Worm (Caenorhabditis elegans) whole organism, L1 larva: ENCODE results near the gene C34F6.5.
A peak's percentile ranks its signal among the peaks of the same experiment; 100 is the strongest.

Source experiments
- C16A3.4 ChIP-seq: fragments of 150-350 bp; optimal IDR thresholded peaks from 2 replicates; lab custom pipeline; 2014; ENCODE audit warnings: missing biosample characterization, missing genetic modification characterization
- C34B4.2 ChIP-seq: sonication (generic microtip); optimal IDR thresholded peaks from 2 replicates; lab custom pipeline; 2017; ENCODE audit warnings: mild to moderate bottlenecking, missing genetic modification characterization, missing compliant biosample characterization
- F16B12.6 ChIP-seq: fragments of 150-350 bp; optimal IDR thresholded peaks from 2 replicates; lab custom pipeline; 2014; ENCODE audit warnings: missing biosample characterization, missing genetic modification characterization
- Y116A8C.19 ChIP-seq: sonication (generic microtip); optimal IDR thresholded peaks from 2 replicates; lab custom pipeline; 2016; ENCODE audit warnings: missing compliant biosample characterization, missing genetic modification characterization, borderline replicate concordance
- ama-1 ChIP-seq: fragments of 150-350 bp; optimal IDR thresholded peaks from 2 replicates; lab custom pipeline; 2014
- blmp-1 ChIP-seq: fragments of 150-350 bp; optimal IDR thresholded peaks from 2 replicates; lab custom pipeline; 2014; ENCODE audit warnings: missing biosample characterization, missing genetic modification characterization
- ceh-63 ChIP-seq: fragments of 200-800 bp; sonication (Bioruptor generic); optimal IDR thresholded peaks from 2 replicates; lab custom pipeline; 2018; ENCODE audit warnings: mild to moderate bottlenecking, missing genetic modification characterization, missing compliant biosample characterization
- ceh-8 ChIP-seq: fragments of 200-800 bp; sonication (Bioruptor generic); optimal IDR thresholded peaks from 2 replicates; lab custom pipeline; 2018; ENCODE audit warnings: mild to moderate bottlenecking, missing genetic modification characterization, moderate library complexity, missing compliant biosample characterization
- ceh-82 ChIP-seq, 3 experiments: fragments of 150-350 bp in 1 of 3; sonication (generic microtip) in 2 of 3; optimal IDR thresholded peaks; 2 replicates each; lab custom pipeline; 2014 to 2017; ENCODE audit warnings: missing biosample characterization in 3 of 3, missing genetic modification characterization in 3 of 3
- ceh-90 ChIP-seq: sonication (generic microtip); optimal IDR thresholded peaks from 2 replicates; lab custom pipeline; 2016; ENCODE audit warnings: missing genetic modification characterization, missing compliant biosample characterization
- dpl-1 ChIP-seq, 3 experiments: fragments of 150-350 bp in 2 of 3; sonication (generic microtip) in 1 of 3; optimal IDR thresholded peaks; 2 replicates each; lab custom pipeline; 2014 to 2017; ENCODE audit warnings: missing biosample characterization in 3 of 3, missing genetic modification characterization in 3 of 3, missing genetic modification reagents in 3 of 3
- dsc-1 ChIP-seq: sonication (generic microtip); optimal IDR thresholded peaks from 2 replicates; lab custom pipeline; 2016; ENCODE audit warnings: mild to moderate bottlenecking, missing genetic modification characterization, missing compliant biosample characterization
- efl-1 ChIP-seq, 4 experiments: fragments of 150-350 bp; optimal IDR thresholded peaks in 3 of 4; peaks in 1 of 4; 1 replicate in 1 of 4; 2 replicates in 3 of 4; lab custom pipeline; 2014; ENCODE audit warnings: missing biosample characterization in 2 of 4, missing genetic modification characterization in 2 of 4, missing genetic modification reagents in 2 of 4
- elt-2 ChIP-seq: sonication (generic microtip); optimal IDR thresholded peaks from 2 replicates; lab custom pipeline; 2016; ENCODE audit warnings: missing genetic modification characterization, mild to moderate bottlenecking, inconsistent platforms, missing compliant biosample characterization, missing genetic modification reagents
- elt-3 ChIP-seq, 6 experiments: fragments of 150-350 bp in 1 of 6; sonication (generic microtip); optimal IDR thresholded peaks; 2 replicates each; lab custom pipeline; 2017 to 2018; ENCODE audit warnings: missing biosample characterization in 6 of 6, missing genetic modification characterization in 6 of 6, inconsistent platforms in 1 of 6
- ets-5 ChIP-seq: fragments of 200-800 bp; sonication (Bioruptor generic); IDR thresholded peaks from 2 replicates; pipeline ENCODE4 v1.3.6; 2022; ENCODE audit warnings: missing genetic modification characterization, missing compliant biosample characterization
- fkh-10 ChIP-seq: sonication (generic microtip); optimal IDR thresholded peaks from 2 replicates; lab custom pipeline; 2017; ENCODE audit warnings: missing biosample characterization, missing genetic modification reagents, missing genetic modification characterization
- fkh-4 ChIP-seq: sonication (generic microtip); optimal IDR thresholded peaks from 2 replicates; lab custom pipeline; 2016; ENCODE audit warnings: missing compliant biosample characterization, missing genetic modification characterization, borderline replicate concordance
- fkh-8 ChIP-seq: sonication (generic microtip); optimal IDR thresholded peaks from 2 replicates; lab custom pipeline; 2016; ENCODE audit warnings: mild to moderate bottlenecking, missing genetic modification characterization, missing compliant biosample characterization
- fos-1 ChIP-seq: fragments of 150-350 bp; optimal IDR thresholded peaks from 2 replicates; lab custom pipeline; 2014; ENCODE audit warnings: missing biosample characterization, missing genetic modification characterization
- grh-1 ChIP-seq: fragments of 200-800 bp; sonication (Bioruptor generic); IDR thresholded peaks from 2 replicates; pipeline ENCODE4 v1.3.6; 2022; ENCODE audit warnings: missing genetic modification reagents, missing genetic modification characterization, missing compliant biosample characterization
- hlh-4 ChIP-seq: sonication (generic microtip); optimal IDR thresholded peaks from 2 replicates; lab custom pipeline; 2016; ENCODE audit warnings: mild to moderate bottlenecking, missing genetic modification characterization, missing compliant biosample characterization
- hpl-2 ChIP-seq: fragments of 150-350 bp; optimal IDR thresholded peaks from 2 replicates; lab custom pipeline; 2014; ENCODE audit warnings: missing biosample characterization, missing genetic modification reagents, missing genetic modification characterization
- isw-1 ChIP-seq: fragments of 200-800 bp; sonication (Bioruptor generic); IDR thresholded peaks from 2 replicates; pipeline ENCODE4 v1.3.6; 2022; ENCODE audit warnings: missing genetic modification characterization, missing compliant biosample characterization
- jun-1 ChIP-seq: fragments of 150-350 bp; optimal IDR thresholded peaks from 2 replicates; lab custom pipeline; 2014; ENCODE audit warnings: missing biosample characterization, missing genetic modification reagents, missing genetic modification characterization
- lin-13 ChIP-seq: fragments of 150-350 bp; optimal IDR thresholded peaks from 2 replicates; lab custom pipeline; 2014; ENCODE audit warnings: missing biosample characterization, missing genetic modification reagents, missing genetic modification characterization
- lin-15B ChIP-seq: fragments of 150-350 bp; sonication (generic microtip); optimal IDR thresholded peaks from 3 replicates; lab custom pipeline; 2014; ENCODE audit warnings: missing biosample characterization, missing genetic modification characterization
- lin-35 ChIP-seq, 2 experiments: fragments of 150-350 bp; optimal IDR thresholded peaks; 2 replicates each; lab custom pipeline; 2014; ENCODE audit warnings: missing biosample characterization in 2 of 2, missing genetic modification characterization in 2 of 2, missing genetic modification reagents in 2 of 2
- lin-39 ChIP-seq: fragments of 150-350 bp; optimal IDR thresholded peaks from 2 replicates; lab custom pipeline; 2014; ENCODE audit warnings: missing biosample characterization, missing genetic modification reagents, missing genetic modification characterization
- lir-3 ChIP-seq: sonication (generic microtip); optimal IDR thresholded peaks from 2 replicates; lab custom pipeline; 2016; ENCODE audit warnings: mild to moderate bottlenecking, missing genetic modification characterization, moderate library complexity, missing compliant biosample characterization; ENCODE audit not compliant: poor library complexity
- mdl-1 ChIP-seq, 2 experiments: fragments of 150-350 bp; optimal IDR thresholded peaks; 2 replicates each; lab custom pipeline; 2014 to 2017; ENCODE audit warnings: missing biosample characterization in 2 of 2, missing genetic modification characterization in 2 of 2, inconsistent platforms in 1 of 2
- mep-1 ChIP-seq: fragments of 150-350 bp; optimal IDR thresholded peaks from 2 replicates; lab custom pipeline; 2014; ENCODE audit warnings: missing biosample characterization, missing genetic modification characterization
- nhr-19 ChIP-seq: fragments of 200-800 bp; sonication (Bioruptor generic); conservative IDR thresholded peaks from 2 replicates; pipeline ENCODE4 v1.3.6; 2022; ENCODE audit warnings: missing genetic modification characterization, missing compliant biosample characterization
- nhr-20 ChIP-seq: sonication (generic microtip); optimal IDR thresholded peaks from 2 replicates; lab custom pipeline; 2016; ENCODE audit warnings: mild to moderate bottlenecking, missing genetic modification characterization, missing compliant biosample characterization
- nhr-237 ChIP-seq: fragments of 150-350 bp; optimal IDR thresholded peaks from 2 replicates; lab custom pipeline; 2014; ENCODE audit warnings: missing biosample characterization, missing genetic modification characterization
- nhr-28 ChIP-seq: fragments of 150-350 bp; optimal IDR thresholded peaks from 2 replicates; lab custom pipeline; 2014; ENCODE audit warnings: missing biosample characterization, missing genetic modification characterization
- nhr-47 ChIP-seq: sonication (generic microtip); optimal IDR thresholded peaks from 2 replicates; lab custom pipeline; 2016; ENCODE audit warnings: mild to moderate bottlenecking, missing genetic modification characterization, moderate library complexity, missing compliant biosample characterization
- nhr-71 ChIP-seq: sonication (generic microtip); optimal IDR thresholded peaks from 2 replicates; lab custom pipeline; 2016; ENCODE audit warnings: mild to moderate bottlenecking, missing genetic modification characterization, moderate library complexity, missing compliant biosample characterization
- nhr-77 ChIP-seq: fragments of 150-350 bp; optimal IDR thresholded peaks from 2 replicates; lab custom pipeline; 2014; ENCODE audit warnings: missing biosample characterization, missing genetic modification characterization
- nhr-84 ChIP-seq: sonication (generic microtip); optimal IDR thresholded peaks from 2 replicates; lab custom pipeline; 2017; ENCODE audit warnings: missing biosample characterization, missing genetic modification characterization
- nhr-90 ChIP-seq: sonication (generic microtip); optimal IDR thresholded peaks from 2 replicates; lab custom pipeline; 2016; ENCODE audit warnings: mild to moderate bottlenecking, missing genetic modification characterization, missing compliant biosample characterization; ENCODE audit not compliant: poor library complexity
- pqm-1 ChIP-seq: sonication (generic microtip); optimal IDR thresholded peaks from 3 replicates; lab custom pipeline; 2017; ENCODE audit warnings: missing biosample characterization, missing genetic modification characterization
- rnt-1 ChIP-seq: sonication (generic microtip); optimal IDR thresholded peaks from 2 replicates; lab custom pipeline; 2016; ENCODE audit warnings: mild to moderate bottlenecking, missing genetic modification characterization, moderate library complexity, missing compliant biosample characterization
- skn-1 ChIP-seq: fragments of 150-350 bp; optimal IDR thresholded peaks from 2 replicates; lab custom pipeline; 2014; ENCODE audit warnings: missing biosample characterization, missing genetic modification characterization
- snpc-4 ChIP-seq: fragments of 150-350 bp; optimal IDR thresholded peaks from 2 replicates; lab custom pipeline; 2014; ENCODE audit warnings: missing biosample characterization, missing genetic modification characterization
- snu-23 ChIP-seq: sonication (generic microtip); optimal IDR thresholded peaks from 2 replicates; lab custom pipeline; 2016; ENCODE audit warnings: missing genetic modification characterization, missing compliant biosample characterization
- tbx-2 ChIP-seq: sonication (generic microtip); optimal IDR thresholded peaks from 2 replicates; lab custom pipeline; 2016; ENCODE audit warnings: missing genetic modification characterization, missing compliant biosample characterization
- tlp-1 ChIP-seq: fragments of 150-350 bp; optimal IDR thresholded peaks from 2 replicates; lab custom pipeline; 2014; ENCODE audit warnings: missing biosample characterization, missing genetic modification characterization
- unc-30 ChIP-seq: sonication (generic microtip); optimal IDR thresholded peaks from 2 replicates; lab custom pipeline; 2017; ENCODE audit warnings: missing biosample characterization, missing genetic modification characterization
- unc-62 ChIP-seq: fragments of 150-350 bp; optimal IDR thresholded peaks from 2 replicates; lab custom pipeline; 2014; ENCODE audit warnings: missing biosample characterization, missing genetic modification reagents, missing genetic modification characterization
- unc-98 ChIP-seq: fragments of 200-800 bp; sonication (Bioruptor generic); IDR thresholded peaks from 2 replicates; pipeline ENCODE4 v1.3.6; 2022; ENCODE audit warnings: missing genetic modification characterization, missing compliant biosample characterization
- vab-15 ChIP-seq: sonication (generic microtip); optimal IDR thresholded peaks from 2 replicates; lab custom pipeline; 2017; ENCODE audit warnings: missing genotype, mild to moderate bottlenecking, missing genetic modification characterization, missing compliant biosample characterization
- ztf-11 ChIP-seq, 2 experiments: sonication (generic microtip); optimal IDR thresholded peaks; 2 replicates each; lab custom pipeline; 2016 to 2017; ENCODE audit warnings: missing genetic modification characterization in 2 of 2, missing biosample characterization in 1 of 2, missing compliant biosample characterization in 1 of 2

C34F6.5 gene

ce11 chrX:11206953-11207352 lies 1.7 kb downstream of the C34F6.5 start, which contains the start of gene hst-2:
hst-2 (minus strand) TSS chrX:11207155.
- peak; percentile 70 for TF ChIP-seq skn-1
- no peak for TF ChIP-seq hlh-4 (tag; lab: Kevin White, UChicago)
- TF ChIP-seq grh-1, result peak; percentile 94
- peak; percentile 83 for TF ChIP-seq blmp-1 (tag; lab: Kevin White, UChicago)
- TF ChIP-seq vab-15 (tag; lab: Kevin White, UChicago), result no peak
- no peak for TF ChIP-seq unc-98 (GFP tag; lab: Robert Waterston, UW)
- peak; percentile 24 for TF ChIP-seq nhr-237 (tag; lab: Kevin White, UChicago)
- TF ChIP-seq Y116A8C.19 (tag; lab: Kevin White, UChicago), result no peak
- TF ChIP-seq lin-15B, result no peak
- TF ChIP-seq ztf-11 (tag; optimal IDR thresholded peaks at IDR 0.05; lab: Kevin White, UChicago), result peak in 1 of 2 experiments; percentile 75
- peak; percentile 73 to 82 (median 77) for TF ChIP-seq dpl-1 (GFP tag; optimal IDR thresholded peaks at IDR 0.05; lab: Kevin White, UChicago)
- TF ChIP-seq nhr-90, result peak; percentile 96
- TF ChIP-seq lin-13 (GFP tag; lab: Kevin White, UChicago), result peak; percentile 81
- no peak for TF ChIP-seq pqm-1 (tag; lab: Kevin White, UChicago)
- peak; percentile 74 to 91 for TF ChIP-seq lin-35 (GFP tag; optimal IDR thresholded peaks at IDR 0.05; lab: Kevin White, UChicago)
- TF ChIP-seq ceh-8, result peak; percentile 85
- TF ChIP-seq hpl-2 (GFP tag; lab: Kevin White, UChicago), result peak; percentile 80
- peak; percentile 95 for TF ChIP-seq rnt-1 (tag; lab: Kevin White, UChicago)
- TF ChIP-seq ceh-82 (tag; optimal IDR thresholded peaks at IDR 0.05; lab: Kevin White, UChicago), result peak; percentile 82 to 88 (median 87)
- TF ChIP-seq ets-5, result no peak
- TF ChIP-seq dsc-1 (tag; lab: Kevin White, UChicago), result peak; percentile 95
- peak; percentile 97 for TF ChIP-seq lin-39 (tag; lab: Kevin White, UChicago)
- TF ChIP-seq ceh-63, result no peak
- peak; percentile 88 for TF ChIP-seq nhr-77 (tag; lab: Kevin White, UChicago)
- TF ChIP-seq elt-3 (tag; optimal IDR thresholded peaks at IDR 0.05; lab: Kevin White, UChicago), result peak in 3 of 6 experiments; percentile 38 to 84 (median 84)
- TF ChIP-seq ceh-90 (tag; lab: Kevin White, UChicago), result no peak
- no peak for TF ChIP-seq unc-30 (tag; lab: Kevin White, UChicago)
- TF ChIP-seq F16B12.6, result peak; percentile 73
- TF ChIP-seq fkh-10, result peak; percentile 68
- no peak for TF ChIP-seq nhr-28 (tag; lab: Kevin White, UChicago)
- peak; percentile 90 for TF ChIP-seq jun-1
- peak; percentile 76 for TF ChIP-seq fkh-8 (tag; lab: Kevin White, UChicago)
- peak; percentile 90 for TF ChIP-seq elt-2
- peak; percentile 96 for TF ChIP-seq nhr-47 (tag; lab: Kevin White, UChicago)
- TF ChIP-seq mdl-1 (tag; optimal IDR thresholded peaks at IDR 0.05; lab: Kevin White, UChicago), result peak in 1 of 2 experiments; percentile 85
- peak; percentile 97 for TF ChIP-seq nhr-20 (tag; lab: Kevin White, UChicago)
- TF ChIP-seq nhr-19, result peak; percentile 94
- TF ChIP-seq C16A3.4 (tag; lab: Kevin White, UChicago), result peak; percentile 90
- TF ChIP-seq nhr-84, result no peak
- peak; percentile 57 for TF ChIP-seq fkh-4 (tag; lab: Kevin White, UChicago)
- TF ChIP-seq fos-1 (tag; lab: Kevin White, UChicago), result peak; percentile 87
- TF ChIP-seq ama-1 (lab: Kevin White, UChicago), result peak; percentile 1
- peak; percentile 97 for TF ChIP-seq nhr-71 (tag; lab: Kevin White, UChicago)
- no peak for TF ChIP-seq C34B4.2
- no peak for TF ChIP-seq tlp-1 (tag; lab: Kevin White, UChicago)
- TF ChIP-seq snu-23 (GFP tag; lab: Kevin White, UChicago), result peak; percentile 96
- peak; percentile 97 for TF ChIP-seq tbx-2 (tag; lab: Kevin White, UChicago)
- peak; percentile 81 for TF ChIP-seq isw-1 (GFP tag; lab: Robert Waterston, UW)
- peak; percentile 81 for TF ChIP-seq lir-3 (tag; lab: Kevin White, UChicago)
- no peak for TF ChIP-seq unc-62 (GFP tag; lab: Kevin White, UChicago)
- peak; percentile 99 for TF ChIP-seq mep-1
- TF ChIP-seq snpc-4, result peak; percentile 71
- peak; percentile 82 to 84 for TF ChIP-seq efl-1 (optimal IDR thresholded peaks at IDR 0.05; lab: Kevin White, UChicago)
- TF ChIP-seq efl-1 (GFP tag; optimal IDR thresholded peaks at IDR 0.05 in 1 of 2; lab: Kevin White, UChicago), result peak; percentile 68 to 97
